Worm (Caenorhabditis elegans) whole organism, L1 larva: ENCODE results near the gene col-174.

Experiments used
- dpl-1 ChIP-seq, 3 experiments: fragments of 150-350 bp in 2 of 3; sonication (generic microtip) in 1 of 3; optimal IDR thresholded peaks; 2 replicates each; lab custom pipeline; 2014 to 2017; ENCODE audit warnings: missing biosample characterization in 3 of 3, missing genetic modification characterization in 3 of 3, missing genetic modification reagents in 3 of 3
- elt-3 ChIP-seq, 6 experiments: fragments of 150-350 bp in 1 of 6; sonication (generic microtip); optimal IDR thresholded peaks; 2 replicates each; lab custom pipeline; 2017 to 2018; ENCODE audit warnings: missing biosample characterization in 6 of 6, missing genetic modification characterization in 6 of 6, inconsistent platforms in 1 of 6
- mep-1 ChIP-seq: fragments of 150-350 bp; optimal IDR thresholded peaks from 2 replicates; lab custom pipeline; 2014; ENCODE audit warnings: missing biosample characterization, missing genetic modification characterization
- nhr-28 ChIP-seq: fragments of 150-350 bp; optimal IDR thresholded peaks from 2 replicates; lab custom pipeline; 2014; ENCODE audit warnings: missing biosample characterization, missing genetic modification characterization
- nhr-76 ChIP-seq: sonication (generic microtip); optimal IDR thresholded peaks from 2 replicates; lab custom pipeline; 2017; ENCODE audit warnings: missing biosample characterization, missing genetic modification characterization
- nhr-77 ChIP-seq: fragments of 150-350 bp; optimal IDR thresholded peaks from 2 replicates; lab custom pipeline; 2014; ENCODE audit warnings: missing biosample characterization, missing genetic modification characterization
- rnt-1 ChIP-seq: sonication (generic microtip); optimal IDR thresholded peaks from 2 replicates; lab custom pipeline; 2016; ENCODE audit warnings: mild to moderate bottlenecking, missing genetic modification characterization, moderate library complexity, missing compliant biosample characterization
- skn-1 ChIP-seq: fragments of 150-350 bp; optimal IDR thresholded peaks from 2 replicates; lab custom pipeline; 2014; ENCODE audit warnings: missing biosample characterization, missing genetic modification characterization
- ztf-11 ChIP-seq, 2 experiments: sonication (generic microtip); optimal IDR thresholded peaks; 2 replicates each; lab custom pipeline; 2016 to 2017; ENCODE audit warnings: missing genetic modification characterization in 2 of 2, missing biosample characterization in 1 of 2, missing compliant biosample characterization in 1 of 2
- ztf-4 ChIP-seq: fragments of 150-350 bp; optimal IDR thresholded peaks from 2 replicates; lab custom pipeline; 2014; ENCODE audit warnings: missing biosample characterization, missing genetic modification characterization

DNA sequence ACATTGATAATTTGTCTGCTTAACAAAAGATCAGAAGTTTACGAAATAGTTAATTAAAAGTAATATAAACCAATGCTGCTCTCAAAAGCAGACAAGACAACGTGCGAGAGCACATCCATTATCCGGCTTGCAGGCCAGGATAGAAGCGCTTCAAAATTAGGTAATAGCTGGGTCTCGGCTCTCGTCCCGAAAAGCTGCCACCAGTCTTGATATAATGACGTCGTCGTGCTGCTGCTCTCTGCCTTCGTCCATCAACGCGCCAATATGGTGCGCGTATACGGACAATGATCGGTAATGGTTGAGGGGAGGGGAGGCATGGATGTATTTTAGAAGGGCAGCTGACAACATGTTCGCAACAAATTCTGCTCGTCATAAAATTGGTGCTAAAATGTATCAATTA, 12.2 kb upstream of the col-174 start:
- TF ChIP-seq nhr-77 (tag; lab: Kevin White, UChicago): no peak
- TF ChIP-seq nhr-76 (tag; lab: Kevin White, UChicago): no peak
- no peak for TF ChIP-seq ztf-4
- TF ChIP-seq mep-1 (tag; lab: Kevin White, UChicago): no peak
- TF ChIP-seq ztf-11 (tag; optimal IDR thresholded peaks at IDR 0.05; lab: Kevin White, UChicago): no peak
- no peak for TF ChIP-seq rnt-1 (tag; lab: Kevin White, UChicago)
- no peak for TF ChIP-seq nhr-28
- TF ChIP-seq dpl-1 (GFP tag; optimal IDR thresholded peaks at IDR 0.05; lab: Kevin White, UChicago): no peak
- TF ChIP-seq skn-1 (tag; lab: Kevin White, UChicago): no peak
- no peak for TF ChIP-seq elt-3 (tag; optimal IDR thresholded peaks at IDR 0.05; lab: Kevin White, UChicago)
